Worm (Caenorhabditis elegans): Measurements from ENCODE around the gene fbxb-43.
"Not testable (repeated sequence)": the region's sequence is repeated elsewhere in the genome, so short reads cannot be mapped to it uniquely, and the experiment has no call there.

- not testable (repeated sequence) for TF ChIP-seq aly-2, ztf-11, R02D3.7 (tag; optimal IDR thresholded peaks at IDR 0.05)
These were observed 20.2 kb downstream of the fbxb-43 start, which contains the start of the genes fbxb-54 and fbxb-50 for ce11 chrII:1556217-1556616.
